Fruit fly (Drosophila melanogaster) whole organism, embryonic: ENCODE measurements around the gene CG8176.

ENCODE experiments used
- Bgb ChIP-seq: fragments of 200-800 bp; sonication (Bioruptor generic); IDR thresholded peaks from 2 replicates; pipeline ENCODE4 v1.3.6; 2022; ENCODE audit warnings: missing biosample characterization, missing genetic modification characterization; ENCODE audit not compliant: partially characterized antibody
- Blimp-1 ChIP-seq: fragments of 200-800 bp; sonication (Bioruptor generic); optimal IDR thresholded peaks from 3 replicates; lab custom pipeline; 2018; ENCODE audit warnings: missing biosample characterization, missing genetic modification characterization, mild to moderate bottlenecking, moderate library complexity, missing genetic modification reagents
- CG10654 ChIP-seq: fragments of 200-800 bp; sonication (Bioruptor generic); optimal IDR thresholded peaks from 2 replicates; lab custom pipeline; 2016; ENCODE audit warnings: missing biosample characterization, missing genetic modification characterization
- CG11456 ChIP-seq: fragments of 200-800 bp; sonication (Bioruptor generic); IDR thresholded peaks from 3 replicates; pipeline ENCODE4 v1.3.6; 2022; ENCODE audit warnings: missing biosample characterization, missing genetic modification characterization
- CG14014 ChIP-seq: fragments of 200-800 bp; sonication (Bioruptor generic); IDR thresholded peaks from 2 replicates; pipeline ENCODE4 v1.3.6; 2022; ENCODE audit warnings: missing biosample characterization, missing genetic modification characterization
- CG14965 ChIP-seq: fragments of 200-800 bp; sonication (Bioruptor generic); optimal IDR thresholded peaks from 2 replicates; lab custom pipeline; 2016; ENCODE audit warnings: missing biosample characterization, missing genetic modification characterization, borderline replicate concordance
- CG15269 ChIP-seq: fragments of 200-800 bp; sonication (Bioruptor generic); optimal IDR thresholded peaks from 2 replicates; lab custom pipeline; 2018; ENCODE audit warnings: missing biosample characterization, mild to moderate bottlenecking, missing genetic modification characterization, moderate library complexity
- CG16779 ChIP-seq: fragments of 200-800 bp; sonication (Bioruptor generic); IDR thresholded peaks from 2 replicates; pipeline ENCODE4 v1.3.6; 2022; ENCODE audit warnings: missing biosample characterization, missing genetic modification characterization
- CG16813 ChIP-seq: fragments of 200-800 bp; sonication (Bioruptor generic); IDR thresholded peaks from 3 replicates; pipeline ENCODE4 v1.3.6; 2022; ENCODE audit warnings: missing biosample characterization, missing genetic modification characterization; ENCODE audit not compliant: partially characterized antibody
- CG17359 ChIP-seq: fragments of 200-800 bp; sonication (Bioruptor generic); optimal IDR thresholded peaks from 3 replicates; lab custom pipeline; 2018; ENCODE audit warnings: missing biosample characterization, mild to moderate bottlenecking, missing genetic modification characterization, moderate library complexity
- CG2116 ChIP-seq: fragments of 200-800 bp; sonication (Bioruptor generic); optimal IDR thresholded peaks from 3 replicates; lab custom pipeline; 2018; ENCODE audit warnings: missing biosample characterization, mild to moderate bottlenecking, missing genetic modification characterization
- CG2889 ChIP-seq: fragments of 200-800 bp; sonication (Bioruptor generic); IDR thresholded peaks from 3 replicates; pipeline ENCODE4 v1.3.6; 2022; ENCODE audit warnings: missing biosample characterization, missing genetic modification characterization
- CG3995 ChIP-seq: fragments of 200-800 bp; sonication (Bioruptor generic); optimal IDR thresholded peaks from 3 replicates; lab custom pipeline; 2016; ENCODE audit warnings: missing biosample characterization, missing genetic modification characterization
- CG6272 ChIP-seq: fragments of 200-800 bp; sonication (Bioruptor generic); IDR thresholded peaks from 2 replicates; pipeline ENCODE4 v1.3.6; 2022; ENCODE audit warnings: missing biosample characterization, missing genetic modification characterization
- CG6813 ChIP-seq: fragments of 200-800 bp; sonication (Bioruptor generic); optimal IDR thresholded peaks from 2 replicates; lab custom pipeline; 2017; ENCODE audit warnings: missing biosample characterization, missing genetic modification characterization, mild to moderate bottlenecking, moderate library complexity, missing genetic modification reagents
- CG9727 ChIP-seq: fragments of 200-800 bp; sonication (Bioruptor generic); optimal IDR thresholded peaks from 3 replicates; lab custom pipeline; 2017; ENCODE audit warnings: missing biosample characterization, mild to moderate bottlenecking, missing genetic modification characterization
- CHES-1-like ChIP-seq: fragments of 200-800 bp; sonication (Bioruptor generic); optimal IDR thresholded peaks from 2 replicates; lab custom pipeline; 2016; ENCODE audit warnings: missing biosample characterization, missing genetic modification characterization
- Doc3 ChIP-seq: fragments of 200-800 bp; sonication (Bioruptor generic); IDR thresholded peaks from 3 replicates; pipeline ENCODE4 v1.3.6; 2022; ENCODE audit warnings: missing biosample characterization, missing genetic modification characterization; ENCODE audit not compliant: partially characterized antibody
- Fer2 ChIP-seq: fragments of 200-800 bp; sonication (Bioruptor generic); optimal IDR thresholded peaks from 2 replicates; lab custom pipeline; 2018; ENCODE audit warnings: missing biosample characterization, mild to moderate bottlenecking, missing genetic modification characterization, moderate library complexity
- Fer3 ChIP-seq: fragments of 200-800 bp; sonication (Bioruptor generic); optimal IDR thresholded peaks from 2 replicates; lab custom pipeline; 2018; ENCODE audit warnings: missing biosample characterization, mild to moderate bottlenecking, missing genetic modification characterization, moderate library complexity
- GATAe ChIP-seq: fragments of 200-800 bp; sonication (Bioruptor generic); conservative IDR thresholded peaks from 2 replicates; pipeline ENCODE4 v1.3.6; 2022; ENCODE audit warnings: missing biosample characterization, missing genetic modification characterization
- Gsc ChIP-seq: fragments of 200-800 bp; sonication (Bioruptor generic); IDR thresholded peaks from 2 replicates; pipeline ENCODE4 v1.3.6; 2022; ENCODE audit warnings: missing biosample characterization, missing genetic modification characterization
- HLH54F ChIP-seq: fragments of 200-800 bp; sonication (Bioruptor generic); optimal IDR thresholded peaks from 3 replicates; lab custom pipeline; 2016; ENCODE audit warnings: missing biosample characterization, missing genetic modification characterization
- Poxn ChIP-seq: fragments of 200-800 bp; sonication (Bioruptor generic); IDR thresholded peaks from 2 replicates; pipeline ENCODE4 v1.3.6; 2022; ENCODE audit warnings: missing biosample characterization, missing genetic modification characterization
- Ptx1 ChIP-seq: fragments of 200-800 bp; sonication (Bioruptor generic); IDR thresholded peaks from 2 replicates; pipeline ENCODE4 v1.3.6; 2022; ENCODE audit warnings: missing biosample characterization, missing genetic modification characterization
- TFAM ChIP-seq: fragments of 200-800 bp; sonication (Bioruptor generic); optimal IDR thresholded peaks from 2 replicates; lab custom pipeline; 2017; ENCODE audit warnings: missing biosample characterization, missing genetic modification characterization, inconsistent platforms
- Usf ChIP-seq: fragments of 200-800 bp; sonication (Bioruptor generic); optimal IDR thresholded peaks from 2 replicates; lab custom pipeline; 2017; ENCODE audit warnings: missing genotype, missing biosample characterization, missing genetic modification characterization
- bab2 ChIP-seq: fragments of 200-800 bp; sonication (Bioruptor generic); optimal IDR thresholded peaks from 2 replicates; lab custom pipeline; 2016; ENCODE audit warnings: missing biosample characterization, missing genetic modification characterization
- cad ChIP-seq: fragments of >200 bp; optimal IDR thresholded peaks from 2 replicates; lab custom pipeline; 2017; ENCODE audit warnings: missing biosample characterization, missing genetic modification characterization
- chif ChIP-seq, 2 experiments: fragments of 200-800 bp; sonication (Bioruptor generic); optimal IDR thresholded peaks; 3 replicates each; lab custom pipeline; 2016; ENCODE audit warnings: missing biosample characterization in 2 of 2, missing genetic modification characterization in 2 of 2
- disco-r ChIP-seq: fragments of 200-800 bp; sonication (Bioruptor generic); optimal IDR thresholded peaks from 2 replicates; lab custom pipeline; 2016; ENCODE audit warnings: missing biosample characterization, missing genetic modification characterization
- fd96Cb ChIP-seq: fragments of 200-800 bp; sonication (Bioruptor generic); optimal IDR thresholded peaks from 2 replicates; lab custom pipeline; 2018; ENCODE audit warnings: missing biosample characterization, mild to moderate bottlenecking, missing genetic modification characterization, moderate library complexity
- gem ChIP-seq: fragments of 200-800 bp; sonication (Bioruptor generic); optimal IDR thresholded peaks from 2 replicates; lab custom pipeline; 2019; ENCODE audit warnings: missing biosample characterization, mild to moderate bottlenecking, missing genetic modification characterization, moderate library complexity
- grn ChIP-seq: fragments of 200-800 bp; sonication (Bioruptor generic); optimal IDR thresholded peaks from 3 replicates; lab custom pipeline; 2017; ENCODE audit warnings: missing biosample characterization, missing genetic modification characterization
- her ChIP-seq: fragments of 200-800 bp; sonication (Bioruptor generic); optimal IDR thresholded peaks from 2 replicates; lab custom pipeline; 2016; ENCODE audit warnings: missing biosample characterization, missing genetic modification characterization
- lov ChIP-seq, 2 experiments: fragments of 200-800 bp in 1 of 2; fragments of >200 bp in 1 of 2; sonication (Bioruptor generic) in 1 of 2; IDR thresholded peaks in 1 of 2; optimal IDR thresholded peaks in 1 of 2; 2 replicates in 1 of 2; 3 replicates in 1 of 2; pipeline versions ENCODE4 v1.3.6 to Lab custom; 2017 to 2022; ENCODE audit warnings: missing biosample characterization in 1 of 2, missing genetic modification characterization in 1 of 2
- luna ChIP-seq: fragments of 200-800 bp; sonication (Bioruptor generic); optimal IDR thresholded peaks from 2 replicates; lab custom pipeline; 2016; ENCODE audit warnings: missing biosample characterization, missing genetic modification characterization
- phol ChIP-seq: fragments of 200-800 bp; sonication (Bioruptor generic); optimal IDR thresholded peaks from 3 replicates; lab custom pipeline; 2018; ENCODE audit warnings: missing biosample characterization, mild to moderate bottlenecking, missing genetic modification characterization, moderate library complexity
- prd ChIP-seq, 3 experiments: fragments of >200 bp in 2 of 3; fragments of 200-800 bp in 1 of 3; sonication (Bioruptor generic) in 1 of 3; optimal IDR thresholded peaks in 2 of 3; IDR thresholded peaks in 1 of 3; 2 replicates in 2 of 3; 3 replicates in 1 of 3; pipeline versions ENCODE4 v1.3.6 to Lab custom; 2017 to 2022; ENCODE audit warnings: missing biosample characterization in 1 of 3, missing genetic modification characterization in 1 of 3
- ro ChIP-seq: fragments of 200-800 bp; sonication (Bioruptor generic); IDR thresholded peaks from 2 replicates; pipeline ENCODE4 v1.3.6; 2022; ENCODE audit warnings: missing biosample characterization, missing genetic modification characterization
- run ChIP-seq: fragments of 200-800 bp; sonication (Bioruptor generic); optimal IDR thresholded peaks from 3 replicates; lab custom pipeline; 2018; ENCODE audit warnings: missing biosample characterization, mild to moderate bottlenecking, missing genetic modification characterization
- shn ChIP-seq: fragments of 200-800 bp; sonication (Bioruptor generic); optimal IDR thresholded peaks from 3 replicates; lab custom pipeline; 2016; ENCODE audit warnings: missing biosample characterization, missing genetic modification characterization
- so ChIP-seq: fragments of 200-800 bp; sonication (Bioruptor generic); IDR thresholded peaks from 3 replicates; pipeline ENCODE4 v1.3.6; 2022; ENCODE audit warnings: missing biosample characterization, missing genetic modification characterization
- sqz ChIP-seq: fragments of 200-800 bp; sonication (Bioruptor generic); optimal IDR thresholded peaks from 3 replicates; lab custom pipeline; 2018; ENCODE audit warnings: missing biosample characterization, mild to moderate bottlenecking, missing genetic modification characterization
- sr ChIP-seq: fragments of 200-800 bp; sonication (Bioruptor generic); IDR thresholded peaks from 3 replicates; pipeline ENCODE4 v1.3.6; 2022; ENCODE audit warnings: missing biosample characterization, missing genetic modification characterization
- trem ChIP-seq: fragments of 200-800 bp; optimal IDR thresholded peaks from 3 replicates; lab custom pipeline; 2019; ENCODE audit warnings: missing biosample characterization, mild to moderate bottlenecking, missing genetic modification characterization, moderate library complexity
- tup ChIP-seq: fragments of 200-800 bp; sonication (Bioruptor generic); optimal IDR thresholded peaks from 2 replicates; lab custom pipeline; 2016; ENCODE audit warnings: missing biosample characterization, mild to moderate bottlenecking, missing genetic modification characterization, moderate library complexity
- zfh1 ChIP-seq: fragments of 200-800 bp; sonication (Bioruptor generic); IDR thresholded peaks from 3 replicates; pipeline ENCODE4 v1.3.6; 2022; ENCODE audit warnings: missing biosample characterization, missing genetic modification characterization
- zfh2 ChIP-seq: fragments of 200-800 bp; sonication (Bioruptor generic); optimal IDR thresholded peaks from 2 replicates; lab custom pipeline; 2016; ENCODE audit warnings: missing biosample characterization, missing genetic modification characterization

CG8176 gene

DNA sequence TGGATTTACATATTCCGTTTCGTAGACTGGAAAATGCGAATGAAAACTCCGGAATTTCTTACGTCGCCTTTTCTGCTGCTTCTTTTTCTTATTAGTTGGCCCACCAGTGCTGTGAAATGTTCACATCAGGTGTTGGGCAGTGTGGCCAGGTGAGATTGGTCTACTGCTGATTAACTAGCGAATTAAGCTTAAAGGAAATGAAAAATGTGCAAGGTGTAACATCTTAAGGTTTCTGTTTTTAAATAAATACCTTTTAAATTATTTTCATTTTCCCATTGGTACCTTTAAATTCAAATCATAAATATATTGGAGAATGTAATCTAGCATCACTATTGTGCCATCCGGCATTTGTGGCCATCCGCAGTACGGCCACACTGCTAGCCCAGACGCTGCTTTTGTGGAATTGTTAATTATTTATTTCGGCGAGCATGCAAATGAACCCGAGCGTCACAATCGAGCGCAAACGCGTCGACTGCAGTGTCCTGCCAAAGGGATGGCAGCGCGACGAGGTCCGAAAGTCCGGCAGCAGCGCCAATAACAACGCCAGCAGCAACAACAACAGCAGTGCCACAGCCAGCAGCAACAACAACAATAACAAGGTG lies 43.7 kb downstream of the CG8176 start, which contains the start of the genes AP-1mu and MBD-like (continued):
- peak; percentile 51 for TF ChIP-seq CG3995 (GFP tag; lab: Kevin White, UChicago)
- no peak for TF ChIP-seq Poxn (GFP tag; lab: Robert Waterston, UW)
- peak; percentile 49; the same call in 2 of the 3 replicates for TF ChIP-seq zfh1 (GFP tag; lab: Robert Waterston, UW)
- no peak for TF ChIP-seq Bgb (GFP tag; lab: Robert Waterston, UW)
- TF ChIP-seq Gsc (GFP tag; lab: Robert Waterston, UW): no peak
- TF ChIP-seq so (GFP tag; lab: Robert Waterston, UW): no peak
- peak; percentile 72 for TF ChIP-seq CG9727 (GFP tag; lab: Kevin White, UChicago)
- TF ChIP-seq sqz (GFP tag; lab: Kevin White, UChicago): no peak
- TF ChIP-seq lov (optimal IDR thresholded peaks at IDR 0.05; lab: Kevin White, UChicago): no peak
- no peak for TF ChIP-seq lov (GFP tag; IDR thresholded peaks at IDR 0.05; lab: Robert Waterston, UW)
- TF ChIP-seq CG16813 (GFP tag; lab: Robert Waterston, UW): peak; percentile 42; the same call in 1 of the 3 replicates
- peak; percentile 0 for TF ChIP-seq Blimp-1
- no peak for TF ChIP-seq CG14965 (GFP tag; lab: Kevin White, UChicago)
- 0 out of 2 replicates have a peak, but pooled peaks have one; percentile 18 for TF ChIP-seq CG14014 (GFP tag; lab: Robert Waterston, UW)
- peak; percentile 9 for TF ChIP-seq CG10654 (GFP tag; lab: Kevin White, UChicago)
- peak; percentile 9 for TF ChIP-seq her (GFP tag; lab: Kevin White, UChicago)
- peak; percentile 61; the same call in 1 of the 2 replicates for TF ChIP-seq CG6272 (GFP tag; lab: Robert Waterston, UW)
- TF ChIP-seq trem (tag; lab: Kevin White, UChicago): peak; percentile 80
- TF ChIP-seq cad: no peak
- peak; percentile 45; the same call in 1 of the 2 replicates for TF ChIP-seq GATAe (GFP tag; lab: Robert Waterston, UW)
- TF ChIP-seq tup (GFP tag; lab: Kevin White, UChicago): peak; percentile 58
- TF ChIP-seq gem (tag; lab: Kevin White, UChicago): no peak
- TF ChIP-seq sr (GFP tag; lab: Robert Waterston, UW): no peak
- TF ChIP-seq run (tag; lab: Kevin White, UChicago): no peak
- TF ChIP-seq luna: peak; percentile 57
- peak; percentile 70 for TF ChIP-seq CHES-1-like (GFP tag; lab: Kevin White, UChicago)
- TF ChIP-seq disco-r (GFP tag; lab: Kevin White, UChicago): no peak
- peak; percentile 11 for TF ChIP-seq Fer2
- no peak for TF ChIP-seq Usf
- TF ChIP-seq ro (GFP tag; lab: Robert Waterston, UW): no peak
- no peak for TF ChIP-seq CG6813 (GFP tag; lab: Kevin White, UChicago)
- no peak for TF ChIP-seq CG16779
- peak; percentile 66; the same call in 2 of the 3 replicates for TF ChIP-seq CG11456 (GFP tag; lab: Robert Waterston, UW)
- peak; percentile 35 to 67 for TF ChIP-seq chif (GFP tag; optimal IDR thresholded peaks at IDR 0.05; lab: Kevin White, UChicago)
- peak; percentile 26 for TF ChIP-seq fd96Cb (tag; lab: Kevin White, UChicago)
- no peak for TF ChIP-seq Doc3
- no peak for TF ChIP-seq TFAM (GFP tag; lab: Kevin White, UChicago)
- peak; percentile 24 for TF ChIP-seq grn (GFP tag; lab: Kevin White, UChicago)
- TF ChIP-seq bab2 (GFP tag; lab: Kevin White, UChicago): peak; percentile 62
- TF ChIP-seq CG15269: no peak
- peak; percentile 53 for TF ChIP-seq Fer3 (tag; lab: Kevin White, UChicago)
- TF ChIP-seq Ptx1 (GFP tag; lab: Robert Waterston, UW): peak; percentile 83
- peak; percentile 47 for TF ChIP-seq shn
- peak; percentile 75 for TF ChIP-seq phol (tag; lab: Kevin White, UChicago)
- TF ChIP-seq CG2116 (GFP tag; lab: Kevin White, UChicago): peak; percentile 72
- TF ChIP-seq CG17359 (tag; lab: Kevin White, UChicago): peak; percentile 36
- TF ChIP-seq zfh2 (GFP tag; lab: Kevin White, UChicago): peak; percentile 81
- TF ChIP-seq HLH54F (GFP tag; lab: Kevin White, UChicago): peak; percentile 80
- TF ChIP-seq CG2889: 0 out of 3 replicates have a peak, but pooled peaks have one; percentile 52
- TF ChIP-seq prd (optimal IDR thresholded peaks at IDR 0.05; lab: Kevin White, UChicago): no peak
- TF ChIP-seq prd (GFP tag; IDR thresholded peaks at IDR 0.05; lab: Robert Waterston, UW): peak; percentile 77
